Worm (Caenorhabditis elegans) whole organism, young adult: ENCODE data around the gene fbxb-17.

Experiments
- chd-7 ChIP-seq: sonication (generic microtip); optimal IDR thresholded peaks from 2 replicates; lab custom pipeline; 2016; ENCODE audit warnings: mild to moderate bottlenecking, missing genetic modification characterization, moderate library complexity, missing compliant biosample characterization
- efl-1 ChIP-seq: fragments of 150-350 bp; optimal IDR thresholded peaks from 2 replicates; lab custom pipeline; 2014; ENCODE audit warnings: missing biosample characterization, missing genetic modification reagents, missing genetic modification characterization
- hsf-1 ChIP-seq: fragments of 200-800 bp; sonication (Bioruptor generic); IDR thresholded peaks from 2 replicates; pipeline ENCODE4 v1.3.6; 2022; ENCODE audit warnings: missing genetic modification reagents, missing genetic modification characterization, missing compliant biosample characterization
- lir-1 ChIP-seq: fragments of 200-800 bp; sonication (Bioruptor generic); conservative IDR thresholded peaks from 2 replicates; pipeline ENCODE4 v1.3.6; 2022; ENCODE audit warnings: missing genetic modification reagents, missing genetic modification characterization, missing compliant biosample characterization
- lsy-27 ChIP-seq: sonication (generic microtip); optimal IDR thresholded peaks from 2 replicates; lab custom pipeline; 2017; ENCODE audit warnings: missing genetic modification characterization, mild to moderate bottlenecking, missing compliant biosample characterization, antibody characterized with exemption, missing genotype, borderline replicate concordance; ENCODE audit not compliant: insufficient read depth
- madf-6 ChIP-seq: fragments of 200-800 bp; sonication (Bioruptor generic); IDR thresholded peaks from 2 replicates; pipeline ENCODE4 v1.3.6; 2022; ENCODE audit warnings: missing genetic modification reagents, missing genetic modification characterization, missing compliant biosample characterization
- nhr-27 ChIP-seq: fragments of 200-800 bp; sonication (Bioruptor generic); optimal IDR thresholded peaks from 2 replicates; lab custom pipeline; 2018; ENCODE audit warnings: mild to moderate bottlenecking, missing genetic modification characterization, moderate library complexity, missing compliant biosample characterization
- sea-2 ChIP-seq: fragments of 200-800 bp; sonication (Bioruptor generic); IDR thresholded peaks from 2 replicates; pipeline ENCODE4 v1.3.6; 2022; ENCODE audit warnings: missing genetic modification characterization, missing compliant biosample characterization
- snpc-4 ChIP-seq, 5 experiments: fragments of 150-350 bp in 1 of 5; sonication (generic microtip) in 4 of 5; optimal IDR thresholded peaks; 2 replicates each; lab custom pipeline; 2014 to 2018; ENCODE audit warnings: missing genetic modification characterization in 5 of 5, missing biosample characterization in 3 of 5, antibody characterized with exemption in 2 of 5, mild to moderate bottlenecking in 2 of 5, missing compliant biosample characterization in 2 of 5, missing genotype in 2 of 5, moderate library complexity in 2 of 5, missing genetic modification reagents in 1 of 5
- ztf-6 ChIP-seq: fragments of 200-800 bp; sonication (Bioruptor generic); IDR thresholded peaks from 2 replicates; pipeline ENCODE4 v1.3.6; 2022; ENCODE audit warnings: missing genetic modification reagents, missing genetic modification characterization, missing compliant biosample characterization

ce11 chrII:1719153-1719552 is 43.0 kb downstream of the fbxb-17 start, which contains the start of gene fbxb-48:
- TF ChIP-seq ztf-6 (no peak), efl-1 (no peak), lir-1 (no peak), hsf-1 (GFP tag; lab: Robert Waterston, UW) (no peak), madf-6 (no peak), sea-2 (no peak), nhr-27 (no peak), lsy-27 (tag; lab: Kevin White, UChicago) (no peak), chd-7 (tag; lab: Kevin White, UChicago) (no peak), snpc-4 (GFP tag; optimal IDR thresholded peaks at IDR 0.05; lab: Kevin White, UChicago) (no peak), snpc-4 (tag; optimal IDR thresholded peaks at IDR 0.05; lab: Kevin White, UChicago) (no peak)
